Worm (Caenorhabditis elegans) whole organism, L3 larva: Measurements from ENCODE around the gene C27A2.12.

Experiments
- ceh-82 ChIP-seq: fragments of 150-350 bp; optimal IDR thresholded peaks from 2 replicates; lab custom pipeline; 2014; ENCODE audit warnings: missing biosample characterization, missing genetic modification characterization
- lin-39 ChIP-seq: fragments of 150-350 bp; optimal IDR thresholded peaks from 2 replicates; lab custom pipeline; 2018; ENCODE audit warnings: missing biosample characterization, missing genetic modification reagents, missing genetic modification characterization
- mdl-1 ChIP-seq: fragments of 150-350 bp; optimal IDR thresholded peaks from 2 replicates; lab custom pipeline; 2014; ENCODE audit warnings: missing biosample characterization, missing genetic modification characterization
- nhr-237 ChIP-seq: fragments of 150-350 bp; optimal IDR thresholded peaks from 2 replicates; lab custom pipeline; 2014; ENCODE audit warnings: missing biosample characterization, missing genetic modification characterization
- pqm-1 ChIP-seq: fragments of 150-350 bp; optimal IDR thresholded peaks from 2 replicates; lab custom pipeline; 2017; ENCODE audit warnings: missing biosample characterization, missing genetic modification characterization, inconsistent platforms
- skn-1 ChIP-seq: fragments of 150-350 bp; optimal IDR thresholded peaks from 2 replicates; lab custom pipeline; 2014; ENCODE audit warnings: missing biosample characterization, missing genetic modification characterization

DNA sequence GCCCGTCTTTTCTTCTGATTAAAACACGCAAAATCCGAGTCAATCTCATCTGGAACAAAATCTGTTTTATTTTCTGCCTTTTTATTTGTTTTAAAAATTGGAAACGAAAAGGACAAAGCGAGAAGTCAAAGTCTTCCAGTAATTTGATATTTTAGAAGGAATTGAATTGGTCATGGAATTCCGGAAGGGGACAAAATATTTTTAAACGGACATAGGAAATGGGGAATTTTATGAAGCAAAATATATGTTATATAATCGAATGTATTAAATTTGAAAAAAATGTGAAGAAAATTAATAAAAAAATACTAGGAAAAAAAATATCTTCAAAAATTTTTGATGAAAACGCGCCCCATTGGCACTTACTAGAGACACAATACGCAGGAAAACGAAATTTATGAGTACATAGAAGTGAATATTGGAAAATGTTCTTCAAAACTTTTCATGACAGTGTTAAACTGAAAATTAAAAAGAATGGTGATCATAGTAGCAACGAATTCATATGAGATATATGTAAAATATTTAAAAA lies 17.2 kb downstream of the C27A2.12 start, which contains the start of gene F33G12.7:
- TF ChIP-seq lin-39 (tag; lab: Kevin White, UChicago) = no peak
- TF ChIP-seq pqm-1 (tag; lab: Kevin White, UChicago) = no peak
- no peak for TF ChIP-seq nhr-237
- no peak for TF ChIP-seq mdl-1 (tag; lab: Kevin White, UChicago)
- TF ChIP-seq ceh-82 (tag; lab: Kevin White, UChicago) = no peak
- TF ChIP-seq skn-1 (tag; lab: Kevin White, UChicago) = no peak
